ENCODE assay signal across 1 fruit fly cellular context in genomic region chrX:2225138-2225537, dm6.
TF ChIP-seq lines count a peak whose summit lies in the region.

pcx (plus strand) TSS chrX:2225296.

TF ChIP-seq in whole organism, embryonic, 481 proteins besides CTCF, POLR2A, EP300 and RAD21 (continued from another document):
- TF ChIP-seq CG1602 (GFP tag; optimal IDR thresholded peaks at IDR 0.05; lab: Kevin White, UChicago) (no peak), CG13775 (GFP tag; optimal IDR thresholded peaks at IDR 0.05; lab: Kevin White, UChicago) (no peak), D19B (GFP tag; optimal IDR thresholded peaks at IDR 0.05; lab: Kevin White, UChicago) (no peak), CG4360 (GFP tag; IDR thresholded peaks at IDR 0.05; lab: Robert Waterston, UW) (no peak), chn (GFP tag; optimal IDR thresholded peaks at IDR 0.05; lab: Kevin White, UChicago) (no peak), CG9932 (GFP tag; IDR thresholded peaks at IDR 0.05; lab: Robert Waterston, UW) (no peak), Bgb (GFP tag; IDR thresholded peaks at IDR 0.05; lab: Robert Waterston, UW; ENCODE audit: partially characterized antibody) (peak; percentile 56), YL-1 (GFP tag; optimal IDR thresholded peaks at IDR 0.05; lab: Kevin White, UChicago) (peak; percentile 56), caup (GFP tag; optimal IDR thresholded peaks at IDR 0.05; lab: Kevin White, UChicago; ENCODE audit: severe bottlenecking) (no peak), sens-2 (GFP tag; IDR thresholded peaks at IDR 0.05; lab: Robert Waterston, UW) (no peak), CG9437 (GFP tag; optimal IDR thresholded peaks at IDR 0.05; lab: Kevin White, UChicago) (no peak), Spps (tag; optimal IDR thresholded peaks at IDR 0.05; lab: Kevin White, UChicago) (no peak), MESR4 (GFP tag; optimal IDR thresholded peaks at IDR 0.05; lab: Kevin White, UChicago) (peak; percentile 52), CG11560 (tag; IDR thresholded peaks at IDR 0.05; lab: Robert Waterston, UW) (no peak), dan (GFP tag; IDR thresholded peaks at IDR 0.05; lab: Robert Waterston, UW) (no peak), Atf-2 (GFP tag; optimal IDR thresholded peaks at IDR 0.05; lab: Kevin White, UChicago) (no peak), Rx (GFP tag; IDR thresholded peaks at IDR 0.05; lab: Robert Waterston, UW) (no peak), Xrp1 (GFP tag; IDR thresholded peaks at IDR 0.05; lab: Robert Waterston, UW) (no peak), CG12659 (GFP tag; optimal IDR thresholded peaks at IDR 0.05; lab: Kevin White, UChicago) (no peak), D (optimal IDR thresholded peaks at IDR 0.05; lab: Kevin White, UChicago) (no peak), D (GFP tag; optimal IDR thresholded peaks at IDR 0.05; lab: Kevin White, UChicago) (no peak), HLH54F (GFP tag; optimal IDR thresholded peaks at IDR 0.05; lab: Kevin White, UChicago) (no peak), CG10147 (GFP tag; optimal IDR thresholded peaks at IDR 0.05; lab: Kevin White, UChicago) (no peak), NFAT (GFP tag; IDR thresholded peaks at IDR 0.05; lab: Robert Waterston, UW) (no peak), slou (GFP tag; optimal IDR thresholded peaks at IDR 0.05; lab: Kevin White, UChicago) (no peak), CG12071 (GFP tag; optimal IDR thresholded peaks at IDR 0.05; lab: Kevin White, UChicago) (no peak), CG7786 (GFP tag; optimal IDR thresholded peaks at IDR 0.05; lab: Kevin White, UChicago) (no peak), Oli (tag; optimal IDR thresholded peaks at IDR 0.05; lab: Kevin White, UChicago) (no peak), CG18764 (GFP tag; optimal IDR thresholded peaks at IDR 0.05; lab: Kevin White, UChicago) (peak; percentile 86), fru (optimal IDR thresholded peaks at IDR 0.05; lab: Kevin White, UChicago) (no peak), disco-r (GFP tag; optimal IDR thresholded peaks at IDR 0.05; lab: Kevin White, UChicago) (no peak), pzg (GFP tag; optimal IDR thresholded peaks at IDR 0.05; lab: Kevin White, UChicago) (peak; percentile 49), bsh (GFP tag; optimal IDR thresholded peaks at IDR 0.05; lab: Kevin White, UChicago) (no peak), ac (GFP tag; optimal IDR thresholded peaks at IDR 0.05; lab: Kevin White, UChicago) (no peak), CG7963 (GFP tag; IDR thresholded peaks at IDR 0.05; lab: Robert Waterston, UW; ENCODE audit: partially characterized antibody) (no peak), Sry-δ (GFP tag; optimal IDR thresholded peaks at IDR 0.05; lab: Kevin White, UChicago) (peak; percentile 49), BEAF-32 (GFP tag; optimal IDR thresholded peaks at IDR 0.05; lab: Kevin White, UChicago) (peak; percentile 57), pum (GFP tag; optimal IDR thresholded peaks at IDR 0.05; lab: Kevin White, UChicago) (no peak), Dref (GFP tag; IDR thresholded peaks at IDR 0.05; lab: Robert Waterston, UW) (peak; percentile 81), CG10321 (GFP tag; IDR thresholded peaks at IDR 0.05; lab: Robert Waterston, UW) (no peak), dpn (GFP tag; optimal IDR thresholded peaks at IDR 0.05; lab: Kevin White, UChicago) (no peak), insv (GFP tag; optimal IDR thresholded peaks at IDR 0.05; lab: Kevin White, UChicago) (no peak), CG4424 (GFP tag; optimal IDR thresholded peaks at IDR 0.05; lab: Kevin White, UChicago) (no peak), Dfd (GFP tag; optimal IDR thresholded peaks at IDR 0.05; lab: Kevin White, UChicago) (no peak), gfzf (GFP tag; optimal IDR thresholded peaks at IDR 0.05; lab: Kevin White, UChicago) (peak; percentile 50), Xbp1 (GFP tag; optimal IDR thresholded peaks at IDR 0.05; lab: Kevin White, UChicago) (no peak), nerfin-1 (tag; optimal IDR thresholded peaks at IDR 0.05; lab: Kevin White, UChicago) (no peak), fd96Cb (tag; optimal IDR thresholded peaks at IDR 0.05; lab: Kevin White, UChicago) (no peak), CG30403 (GFP tag; optimal IDR thresholded peaks at IDR 0.05; lab: Kevin White, UChicago) (no peak), CG9797 (GFP tag; optimal IDR thresholded peaks at IDR 0.05; lab: Kevin White, UChicago) (peak; percentile 34), CG11456 (GFP tag; IDR thresholded peaks at IDR 0.05; lab: Robert Waterston, UW) (no peak), bcd (GFP tag; optimal IDR thresholded peaks at IDR 0.05; lab: Kevin White, UChicago) (no peak), cwo (GFP tag; optimal IDR thresholded peaks at IDR 0.05; lab: Kevin White, UChicago) (no peak), Dbx (GFP tag; IDR thresholded peaks at IDR 0.05; lab: Robert Waterston, UW) (no peak), Hmx (GFP tag; optimal IDR thresholded peaks at IDR 0.05; lab: Kevin White, UChicago) (no peak), CG11085 (GFP tag; IDR thresholded peaks at IDR 0.05; lab: Robert Waterston, UW) (no peak), CG12155 (GFP tag; optimal IDR thresholded peaks at IDR 0.05; lab: Kevin White, UChicago) (no peak), Hr3 (GFP tag; optimal IDR thresholded peaks at IDR 0.05; lab: Kevin White, UChicago) (no peak), Stat92E (GFP tag; optimal IDR thresholded peaks at IDR 0.05; lab: Kevin White, UChicago) (no peak), CG4282 (GFP tag; optimal IDR thresholded peaks at IDR 0.05; lab: Kevin White, UChicago) (no peak), CG6791 (GFP tag; IDR thresholded peaks at IDR 0.05; lab: Robert Waterston, UW; ENCODE audit: partially characterized antibody) (peak; percentile 61; the same call in 2 of the 3 replicates), CG32772 (GFP tag; IDR thresholded peaks at IDR 0.05; lab: Robert Waterston, UW) (no peak), Lpt (GFP tag; optimal IDR thresholded peaks at IDR 0.05; lab: Kevin White, UChicago) (no peak), Hr78 (GFP tag; optimal IDR thresholded peaks at IDR 0.05; lab: Kevin White, UChicago) (no peak), lbe (GFP tag; optimal IDR thresholded peaks at IDR 0.05; lab: Kevin White, UChicago) (no peak), CG30020 (tag; optimal IDR thresholded peaks at IDR 0.05; lab: Kevin White, UChicago) (no peak), Med (GFP tag; lab: Kevin White, UChicago) (peak; percentile 28), danr (GFP tag; IDR thresholded peaks at IDR 0.05; lab: Robert Waterston, UW) (no peak), CG14710 (tag; optimal IDR thresholded peaks at IDR 0.05; lab: Kevin White, UChicago) (peak; percentile 37), CG14441 (GFP tag; IDR thresholded peaks at IDR 0.05; lab: Robert Waterston, UW) (no peak), Ptx1 (GFP tag; IDR thresholded peaks at IDR 0.05; lab: Robert Waterston, UW) (no peak), Taf1 (GFP tag; IDR thresholded peaks at IDR 0.05; lab: Robert Waterston, UW) (no peak), CG18262 (tag; optimal IDR thresholded peaks at IDR 0.05; lab: Kevin White, UChicago) (no peak), Atf6 (GFP tag; IDR thresholded peaks at IDR 0.05; lab: Robert Waterston, UW) (no peak), CG42726 (GFP tag; IDR thresholded peaks at IDR 0.05; lab: Robert Waterston, UW; ENCODE audit: partially characterized antibody) (no peak), dm (GFP tag; optimal IDR thresholded peaks at IDR 0.05; lab: Kevin White, UChicago) (no peak), bbx (GFP tag; IDR thresholded peaks at IDR 0.05; lab: Robert Waterston, UW; ENCODE audit: partially characterized antibody) (peak; percentile 58), pfk (GFP tag; optimal IDR thresholded peaks at IDR 0.05; lab: Kevin White, UChicago) (no peak), hbn (GFP tag; IDR thresholded peaks at IDR 0.05; lab: Robert Waterston, UW; ENCODE audit: partially characterized antibody) (peak; percentile 27; the same call in 1 of the 2 replicates), Fer1 (GFP tag; optimal IDR thresholded peaks at IDR 0.05; lab: Kevin White, UChicago) (no peak), zf30C (GFP tag; optimal IDR thresholded peaks at IDR 0.05; lab: Kevin White, UChicago) (no peak), CG6272 (GFP tag; IDR thresholded peaks at IDR 0.05; lab: Robert Waterston, UW) (no peak), cad (GFP tag; optimal IDR thresholded peaks at IDR 0.05; lab: Kevin White, UChicago) (no peak), aop (GFP tag; IDR thresholded peaks at IDR 0.05; lab: Robert Waterston, UW) (no peak), peb (GFP tag; IDR thresholded peaks at IDR 0.05; lab: Robert Waterston, UW) (no peak), CG3281 (GFP tag; optimal IDR thresholded peaks at IDR 0.05; lab: Kevin White, UChicago) (no peak), ems (GFP tag; optimal IDR thresholded peaks at IDR 0.05; lab: Kevin White, UChicago) (no peak), CG7928 (GFP tag; optimal IDR thresholded peaks at IDR 0.05; lab: Kevin White, UChicago) (no peak), prd (optimal IDR thresholded peaks at IDR 0.05; lab: Kevin White, UChicago) (no peak), prd (GFP tag; IDR thresholded peaks at IDR 0.05; lab: Robert Waterston, UW) (no peak), CG2678 (tag; optimal IDR thresholded peaks at IDR 0.05; lab: Kevin White, UChicago) (no peak), CG8290 (GFP tag; optimal IDR thresholded peaks at IDR 0.05; lab: Kevin White, UChicago) (no peak), CG8290 (tag; optimal IDR thresholded peaks at IDR 0.05; lab: Kevin White, UChicago) (no peak), MTF-1 (GFP tag; optimal IDR thresholded peaks at IDR 0.05; lab: Kevin White, UChicago; ENCODE audit: borderline replicate concordance) (no peak), Optix (GFP tag; IDR thresholded peaks at IDR 0.05; lab: Robert Waterston, UW) (no peak), ken (GFP tag; IDR thresholded peaks at IDR 0.05; lab: Robert Waterston, UW) (no peak), Lim3 (GFP tag; IDR thresholded peaks at IDR 0.05; lab: Robert Waterston, UW) (no peak), Hey (tag; optimal IDR thresholded peaks at IDR 0.05; lab: Kevin White, UChicago) (no peak), CG15073 (GFP tag; optimal IDR thresholded peaks at IDR 0.05; lab: Kevin White, UChicago) (no peak), unpg (GFP tag; optimal IDR thresholded peaks at IDR 0.05; lab: Kevin White, UChicago) (no peak), ttk (GFP tag; IDR thresholded peaks at IDR 0.05; lab: Robert Waterston, UW) (no peak), Ada2b (GFP tag; IDR thresholded peaks at IDR 0.05; lab: Robert Waterston, UW) (no peak)
